Worm (Caenorhabditis elegans) whole organism, young adult: ENCODE data around the gene pccb-1.

ENCODE experiments used
- F10E7.11 ChIP-seq: sonication (generic microtip); optimal IDR thresholded peaks from 2 replicates; lab custom pipeline; 2017; ENCODE audit warnings: mild to moderate bottlenecking, missing genetic modification characterization, moderate library complexity, missing compliant biosample characterization
- F57A8.1 ChIP-seq: fragments of 200-800 bp; sonication (Bioruptor generic); optimal IDR thresholded peaks from 2 replicates; lab custom pipeline; 2018; ENCODE audit warnings: mild to moderate bottlenecking, missing genetic modification characterization, moderate library complexity, missing compliant biosample characterization
- K12H6.12 ChIP-seq: fragments of 200-800 bp; sonication (Bioruptor generic); optimal IDR thresholded peaks from 2 replicates; lab custom pipeline; 2018; ENCODE audit warnings: mild to moderate bottlenecking, missing genetic modification characterization, missing compliant biosample characterization
- T26A5.8 ChIP-seq: sonication (generic microtip); optimal IDR thresholded peaks from 2 replicates; lab custom pipeline; 2016; ENCODE audit warnings: missing genetic modification characterization, missing compliant biosample characterization
- ZK185.1 ChIP-seq: sonication (generic microtip); optimal IDR thresholded peaks from 2 replicates; lab custom pipeline; 2016; ENCODE audit warnings: mild to moderate bottlenecking, missing genetic modification characterization, missing compliant biosample characterization; ENCODE audit not compliant: poor library complexity, severe bottlenecking
- ama-1 ChIP-seq, 3 experiments: fragments of 150-350 bp in 1 of 3; sonication (generic microtip) in 2 of 3; optimal IDR thresholded peaks; 2 replicates each; lab custom pipeline; 2014 to 2018; ENCODE audit warnings: missing biosample characterization in 2 of 3, missing genetic modification characterization in 2 of 3, missing genetic modification reagents in 2 of 3
- attf-6 ChIP-seq: fragments of 200-800 bp; sonication (Bioruptor generic); IDR thresholded peaks from 2 replicates; pipeline ENCODE4 v1.3.6; 2022; ENCODE audit warnings: missing genetic modification reagents, missing genetic modification characterization, missing compliant biosample characterization
- ccch-3 ChIP-seq: fragments of 200-800 bp; sonication (Bioruptor generic); optimal IDR thresholded peaks from 2 replicates; lab custom pipeline; 2018; ENCODE audit warnings: mild to moderate bottlenecking, missing genetic modification characterization, missing compliant biosample characterization
- dpl-1 ChIP-seq: fragments of 150-350 bp; optimal IDR thresholded peaks from 2 replicates; lab custom pipeline; 2014; ENCODE audit warnings: missing biosample characterization, missing genetic modification reagents, missing genetic modification characterization
- ets-4 ChIP-seq: fragments of 200-800 bp; sonication (Bioruptor generic); optimal IDR thresholded peaks from 2 replicates; lab custom pipeline; 2018; ENCODE audit warnings: mild to moderate bottlenecking, missing genetic modification characterization, missing compliant biosample characterization
- hmg-20 ChIP-seq: fragments of 200-800 bp; sonication (Bioruptor generic); IDR thresholded peaks from 2 replicates; pipeline ENCODE4 v1.3.6; 2022; ENCODE audit warnings: missing genetic modification reagents, missing genetic modification characterization, missing compliant biosample characterization
- mel-28 ChIP-seq: sonication (generic microtip); optimal IDR thresholded peaks from 2 replicates; lab custom pipeline; 2016; ENCODE audit warnings: borderline replicate concordance, mild to moderate bottlenecking, missing genetic modification characterization, missing compliant biosample characterization
- pha-4 ChIP-seq: fragments of 150-350 bp; sonication (generic microtip); optimal IDR thresholded peaks from 2 replicates; lab custom pipeline; 2014; ENCODE audit warnings: missing biosample characterization, missing genetic modification reagents, missing genetic modification characterization
- unc-62 ChIP-seq: fragments of 150-350 bp; optimal IDR thresholded peaks from 2 replicates; lab custom pipeline; 2014; ENCODE audit warnings: missing biosample characterization, missing genetic modification reagents, missing genetic modification characterization

DNA sequence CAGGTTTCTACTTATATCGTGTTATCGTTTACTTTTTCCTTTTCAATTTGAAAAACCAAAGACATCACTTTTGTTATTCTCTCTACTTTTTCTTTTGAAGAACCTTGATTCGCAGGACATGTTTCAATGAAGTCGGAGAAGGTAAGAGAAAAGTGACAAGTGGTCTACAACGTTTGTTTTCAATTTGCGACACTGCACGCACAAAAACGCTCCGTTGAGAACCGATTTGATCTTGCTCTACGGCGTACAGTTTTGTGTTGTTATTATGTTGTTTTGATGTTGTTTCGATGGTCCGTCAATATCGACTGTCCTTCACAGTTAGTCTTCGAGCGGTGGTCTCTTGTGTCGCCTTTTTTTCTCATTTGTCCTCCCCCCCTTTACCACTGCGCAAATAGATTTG, at the start of gene pccb-1:
- no peak for TF ChIP-seq ama-1 (optimal IDR thresholded peaks at IDR 0.05; lab: Kevin White, UChicago)
- TF ChIP-seq ama-1 (GFP tag; optimal IDR thresholded peaks at IDR 0.05; lab: Kevin White, UChicago): no peak
- no peak for TF ChIP-seq dpl-1 (GFP tag; lab: Kevin White, UChicago)
- TF ChIP-seq F10E7.11 (tag; lab: Kevin White, UChicago): no peak
- TF ChIP-seq attf-6 (GFP tag; lab: Robert Waterston, UW): no peak
- TF ChIP-seq unc-62 (GFP tag; lab: Kevin White, UChicago): no peak
- no peak for TF ChIP-seq T26A5.8 (tag; lab: Kevin White, UChicago)
- TF ChIP-seq ZK185.1 (tag; lab: Kevin White, UChicago): no peak
- no peak for TF ChIP-seq K12H6.12 (tag; lab: Kevin White, UChicago)
- TF ChIP-seq hmg-20 (GFP tag; lab: Robert Waterston, UW): no peak
- TF ChIP-seq F57A8.1 (GFP tag; lab: Kevin White, UChicago): no peak
- no peak for TF ChIP-seq mel-28 (tag; lab: Kevin White, UChicago)
- no peak for TF ChIP-seq pha-4 (tag; lab: Kevin White, UChicago)
- TF ChIP-seq ccch-3 (GFP tag; lab: Kevin White, UChicago): no peak
- TF ChIP-seq ets-4 (GFP tag; lab: Kevin White, UChicago): no peak
